Worm (Caenorhabditis elegans): Measurements from ENCODE around the gene C12D5.3.
"Not testable (repeated sequence)": the region's sequence is repeated elsewhere in the genome, so short reads cannot be mapped to it uniquely, and the experiment has no call there.

Gene C12D5.3

DNA sequence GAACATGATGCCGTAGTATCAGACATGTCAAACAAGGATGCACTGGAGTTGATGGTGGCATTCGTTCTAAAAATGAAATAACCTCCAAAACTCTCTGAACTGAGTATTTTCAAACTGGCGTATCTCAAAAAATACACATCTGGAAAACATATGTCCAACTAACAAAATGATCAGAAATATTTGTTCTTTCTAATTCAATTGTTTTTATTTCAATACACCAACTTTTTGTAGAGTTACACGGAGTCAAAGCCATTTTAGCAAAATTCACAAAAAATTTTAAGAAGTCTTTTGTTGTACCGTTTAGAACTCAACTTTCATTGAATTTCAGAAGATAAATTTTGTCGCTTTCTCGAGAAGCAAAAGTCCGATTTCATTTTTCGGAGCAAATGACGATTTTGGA lies 27.5 kb downstream of the C12D5.3 start, which contains the start of gene srsx-40:
Gene srsx-40 (minus strand): TSS at position 101 of the 400 bp plus-strand sequence.
- TF ChIP-seq lin-13 (GFP tag; optimal IDR thresholded peaks at IDR 0.05); nhr-77 (tag; optimal IDR thresholded peaks at IDR 0.05); elt-3 (tag; optimal IDR thresholded peaks at IDR 0.05): not testable (repeated sequence)

DNA sequence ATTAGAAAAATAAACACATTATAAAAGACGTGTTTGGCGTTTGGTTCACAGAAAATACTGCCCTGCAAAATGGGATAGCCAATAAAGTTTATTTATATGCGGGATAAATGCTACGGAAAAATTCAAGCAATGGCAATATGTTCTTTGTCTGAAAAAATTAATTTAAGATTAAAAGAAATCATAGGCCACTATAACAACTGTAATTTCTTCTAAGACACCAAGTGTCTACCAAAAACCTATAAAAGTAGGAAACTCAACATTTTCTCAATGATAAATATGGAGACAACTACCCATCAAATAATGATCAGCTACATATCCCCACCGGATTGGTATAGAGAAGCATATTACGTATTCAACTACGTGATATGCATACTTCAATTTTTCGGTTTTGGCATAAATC lies 29.3 kb downstream of the C12D5.3 start, which contains the start of gene srw-3:
Gene srw-3 (plus strand): TSS at position 301 of the 400 bp plus-strand sequence.
- TF ChIP-seq ceh-82 (tag; optimal IDR thresholded peaks at IDR 0.05) (no peak), lin-11 (tag; optimal IDR thresholded peaks at IDR 0.05) (no peak), ZK546.5 (tag; optimal IDR thresholded peaks at IDR 0.05) (no peak), nhr-23 (tag; optimal IDR thresholded peaks at IDR 0.05) (no peak)

DNA sequence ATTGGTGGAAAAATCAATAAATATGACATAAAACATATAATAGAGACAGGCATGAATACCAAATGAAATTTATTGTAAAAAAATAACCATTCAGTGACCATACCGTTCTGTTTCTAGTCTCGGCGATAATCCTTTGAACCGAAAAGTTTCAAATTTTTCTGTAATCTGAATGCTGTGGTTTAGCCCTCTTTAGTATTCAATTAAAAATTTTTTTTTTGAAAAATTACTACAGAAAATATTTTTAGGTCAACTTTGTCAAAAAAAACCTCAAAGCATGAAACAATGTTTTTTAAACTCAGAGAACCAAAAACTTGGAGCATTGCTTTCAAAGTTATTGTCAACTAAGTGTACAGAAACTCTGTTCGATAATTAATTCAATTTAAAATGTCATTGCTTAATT lies 32.5 kb downstream of the C12D5.3 start, which contains the start of gene ZK105.11:
Gene ZK105.11 (minus strand): TSS at position 101 of the 400 bp plus-strand sequence.
- TF ChIP-seq lin-13 (GFP tag; optimal IDR thresholded peaks at IDR 0.05) (no peak), sma-9 (GFP tag; optimal IDR thresholded peaks at IDR 0.05) (no peak), sma-9 (tag; optimal IDR thresholded peaks at IDR 0.05) (no peak)

DNA sequence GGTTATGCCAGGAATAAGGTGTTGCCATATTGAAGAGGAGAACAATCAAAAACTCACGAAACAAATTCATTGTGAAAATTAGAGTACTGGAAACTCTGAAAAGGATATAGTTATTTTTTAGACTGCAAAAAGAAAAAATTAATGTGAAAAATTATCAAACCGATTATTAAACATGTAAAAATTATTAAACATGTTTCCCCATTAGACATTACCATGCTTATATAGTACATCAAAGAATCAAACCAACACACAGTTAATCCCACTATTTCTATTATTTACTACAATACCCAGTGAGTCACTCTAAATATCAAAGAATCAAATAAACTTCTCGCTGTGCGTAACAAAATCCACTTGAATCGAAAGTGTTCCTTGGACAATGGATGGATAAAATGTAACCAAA lies 37.1 kb downstream of the C12D5.3 start, which contains the start of gene ZK105.13:
Gene ZK105.13 (minus strand): TSS at position 101 of the 400 bp plus-strand sequence.
- TF ChIP-seq unc-55 (GFP tag; optimal IDR thresholded peaks at IDR 0.05) (no peak), lin-11 (tag; optimal IDR thresholded peaks at IDR 0.05) (no peak), ztf-4 (tag; optimal IDR thresholded peaks at IDR 0.05) (no peak), R02D3.7 (tag; optimal IDR thresholded peaks at IDR 0.05) (no peak)

DNA sequence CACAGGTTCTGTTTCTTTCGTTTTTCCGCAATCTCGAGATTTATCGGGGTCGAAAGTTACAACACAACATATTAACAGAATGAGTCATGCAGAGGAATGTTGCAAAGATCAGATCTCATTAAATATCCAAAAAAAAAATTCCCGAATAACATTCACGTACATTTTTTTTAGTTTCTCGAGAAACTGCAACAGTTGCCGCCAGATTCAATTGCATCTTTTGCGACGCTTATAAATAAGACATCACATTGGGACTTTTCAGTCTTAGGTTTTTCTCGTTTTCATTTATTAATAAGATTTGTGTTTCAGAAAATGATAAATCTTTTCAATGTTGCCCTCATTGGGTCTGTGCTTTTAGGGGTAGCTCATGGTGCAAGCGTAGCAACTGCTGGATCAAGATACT lies 37.7 kb downstream of the C12D5.3 start, which contains the start of gene ZK105.1:
Gene ZK105.1 (plus strand): TSS at position 301 of the 400 bp plus-strand sequence.
- no peak for TF ChIP-seq sma-3 (GFP tag; optimal IDR thresholded peaks at IDR 0.05)
- TF ChIP-seq R02D3.7 (tag; optimal IDR thresholded peaks at IDR 0.05) = no peak
- TF ChIP-seq mdl-1 (tag; optimal IDR thresholded peaks at IDR 0.05) = no peak
- no peak for TF ChIP-seq snpc-4 (tag; optimal IDR thresholded peaks at IDR 0.05)
- TF ChIP-seq nhr-6 (tag; optimal IDR thresholded peaks at IDR 0.05) = no peak
- TF ChIP-seq nhr-77 (tag; optimal IDR thresholded peaks at IDR 0.05) = no peak
- no peak for TF ChIP-seq C34F6.9 (tag; optimal IDR thresholded peaks at IDR 0.05)
- no peak for TF ChIP-seq ama-1 (optimal IDR thresholded peaks at IDR 0.05)
- no peak for TF ChIP-seq zag-1 (tag; optimal IDR thresholded peaks at IDR 0.05)
- TF ChIP-seq ceh-82 (tag; optimal IDR thresholded peaks at IDR 0.05) = no peak

DNA sequence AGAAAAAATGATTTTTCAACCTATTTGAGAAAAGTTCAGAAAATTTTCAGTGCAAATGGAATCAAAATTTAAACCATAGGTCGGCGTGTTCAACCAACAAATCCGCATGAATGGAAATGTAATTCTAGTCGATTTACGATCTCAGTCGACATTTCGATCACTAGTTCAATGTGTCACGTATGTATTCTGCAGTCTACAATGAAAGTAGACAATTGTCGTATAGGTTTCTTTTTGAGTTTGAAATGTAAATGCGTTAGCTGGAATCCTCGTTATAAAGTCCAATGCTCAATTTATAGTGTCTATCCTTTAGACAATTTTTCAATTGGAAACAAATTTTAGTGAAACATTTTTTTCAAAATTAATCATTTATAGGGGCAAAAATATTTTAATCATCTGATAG lies 40.0 kb downstream of the C12D5.3 start, which contains the start of gene ZK105.12:
Gene ZK105.12 (minus strand): TSS at position 101 of the 400 bp plus-strand sequence.
- TF ChIP-seq ama-1 (optimal IDR thresholded peaks at IDR 0.05) (no peak), blmp-1 (tag; optimal IDR thresholded peaks at IDR 0.05; ENCODE audit: insufficient read depth) (no peak), zag-1 (tag; optimal IDR thresholded peaks at IDR 0.05) (no peak), elt-3 (tag; optimal IDR thresholded peaks at IDR 0.05) (no peak), mbf-1 (tag; optimal IDR thresholded peaks at IDR 0.05) (no peak), lin-11 (tag; optimal IDR thresholded peaks at IDR 0.05) (no peak), fos-1 (tag; optimal IDR thresholded peaks at IDR 0.05) (no peak), lin-13 (GFP tag; optimal IDR thresholded peaks at IDR 0.05) (no peak), alr-1 (tag; optimal IDR thresholded peaks at IDR 0.05) (no peak), sem-4 (tag; optimal IDR thresholded peaks at IDR 0.05) (no peak), ztf-1 (GFP tag; conservative IDR thresholded peaks at IDR 0.05) (no peak), nhr-25 (tag; optimal IDR thresholded peaks at IDR 0.05) (no peak), nhr-237 (tag; optimal IDR thresholded peaks at IDR 0.05) (no peak), nhr-10 (tag; optimal IDR thresholded peaks at IDR 0.05) (no peak)

DNA sequence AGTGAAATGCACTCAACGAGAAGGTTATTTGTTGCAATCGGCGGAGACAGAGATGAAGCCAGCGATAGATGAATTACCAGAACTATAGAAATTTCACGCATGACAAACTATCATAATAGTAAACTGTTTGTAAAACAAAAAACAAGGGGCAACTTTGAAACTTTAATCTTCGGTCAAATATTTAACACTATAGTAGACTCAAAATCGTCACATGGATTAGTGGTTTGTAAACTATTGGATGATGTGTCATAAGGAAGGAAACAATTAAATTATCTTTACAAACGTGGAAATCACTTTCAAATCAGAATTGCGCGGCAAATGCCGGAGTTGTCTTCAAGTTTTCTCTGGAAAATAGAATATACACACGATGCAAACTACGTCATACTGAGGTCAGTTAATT lies 41.6 kb downstream of the C12D5.3 start, which contains the start of gene ZK105.5:
Gene ZK105.5 (minus strand): TSS at position 101 of the 400 bp plus-strand sequence.
- TF ChIP-seq nhr-77 (tag; optimal IDR thresholded peaks at IDR 0.05) = no peak
- no peak for TF ChIP-seq unc-55 (GFP tag; optimal IDR thresholded peaks at IDR 0.05)
- TF ChIP-seq nhr-129 (tag; optimal IDR thresholded peaks at IDR 0.05) = no peak
- TF ChIP-seq mbf-1 (tag; optimal IDR thresholded peaks at IDR 0.05) = no peak
- no peak for TF ChIP-seq nhr-23 (tag; optimal IDR thresholded peaks at IDR 0.05)

Data from whole organism, L2 larva.